Worm (Caenorhabditis elegans): Measurements from ENCODE around the gene cutl-1.

The cutl-1 gene

ce11 chrV:13437473-13438074 lies 31.7 kb upstream of the cutl-1 start, which contains the start of gene mes-4:
TSS of gene mes-4 (minus strand) at chrV:13437545.
- TF ChIP-seq gmeb-1 (tag; optimal IDR thresholded peaks at IDR 0.05) (peak; percentile 49), crh-2 (tag; optimal IDR thresholded peaks at IDR 0.05) (no peak), elt-3 (tag; optimal IDR thresholded peaks at IDR 0.05) (no peak), lsy-2 (tag; optimal IDR thresholded peaks at IDR 0.05) (no peak), peb-1 (tag; optimal IDR thresholded peaks at IDR 0.05) (no peak)

DNA sequence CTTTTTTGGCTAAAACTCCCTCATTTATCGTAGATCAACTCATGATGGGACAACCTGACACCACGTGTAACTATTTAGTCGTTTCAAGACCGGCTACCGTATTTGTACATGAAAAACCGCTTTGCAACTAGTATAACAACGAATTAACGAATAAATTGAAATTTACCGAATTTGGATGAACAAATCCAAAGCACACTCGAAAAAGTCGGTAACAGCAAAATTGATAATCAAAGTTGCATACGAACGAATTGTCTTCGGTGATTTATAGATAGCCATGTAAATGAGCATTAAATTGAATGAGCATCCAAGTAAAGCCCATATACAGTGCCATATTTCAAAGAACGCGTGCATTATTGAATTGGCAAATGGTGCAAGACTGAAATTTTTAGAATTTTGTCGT lies 26.4 kb upstream of the cutl-1 start, which contains the start of gene srd-17:
srd-17 (minus strand) TSS at position 351 of the 400 bp plus-strand sequence.
- TF ChIP-seq sma-3 (GFP tag; optimal IDR thresholded peaks at IDR 0.05) (no peak), unc-55 (GFP tag; optimal IDR thresholded peaks at IDR 0.05) (no peak), gmeb-1 (tag; optimal IDR thresholded peaks at IDR 0.05) (no peak), lin-39 (tag; optimal IDR thresholded peaks at IDR 0.05) (no peak), elt-3 (tag; optimal IDR thresholded peaks at IDR 0.05) (no peak), Y55F3AM.14 (GFP tag; optimal IDR thresholded peaks at IDR 0.05) (no peak), alr-1 (tag; optimal IDR thresholded peaks at IDR 0.05) (no peak), elt-1 (tag; optimal IDR thresholded peaks at IDR 0.05) (no peak), skn-1 (tag; optimal IDR thresholded peaks at IDR 0.05) (no peak), ztf-1 (GFP tag; conservative IDR thresholded peaks at IDR 0.05) (no peak), ZK546.5 (tag; optimal IDR thresholded peaks at IDR 0.05) (no peak), nhr-11 (tag; optimal IDR thresholded peaks at IDR 0.05) (no peak), nhr-23 (tag; optimal IDR thresholded peaks at IDR 0.05) (no peak), nhr-10 (tag; optimal IDR thresholded peaks at IDR 0.05) (no peak)

DNA sequence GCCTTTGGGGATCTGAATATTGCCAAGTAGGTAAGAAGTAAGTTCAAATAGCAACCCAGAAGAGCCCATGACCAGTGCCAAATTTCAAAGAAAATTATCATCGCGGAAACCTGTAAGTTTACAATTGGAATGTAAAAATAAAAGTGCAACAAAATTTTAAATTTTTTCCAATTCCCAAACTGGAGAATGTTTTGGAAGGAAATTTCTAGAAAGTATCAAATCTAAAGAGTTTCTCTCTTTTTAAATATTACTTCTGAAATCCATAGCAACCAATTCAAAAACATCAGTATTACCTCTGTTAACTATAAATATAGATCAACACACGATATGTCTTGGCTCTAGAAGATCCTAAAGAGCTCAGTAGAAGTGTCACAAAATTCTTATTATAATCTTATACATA lies 22.7 kb upstream of the cutl-1 start, which contains the start of gene srd-19:
srd-19 (minus strand) TSS at position 101 of the 400 bp plus-strand sequence.
- no peak for TF ChIP-seq nhr-10 (tag; optimal IDR thresholded peaks at IDR 0.05)
- TF ChIP-seq F13H6.1 (tag; optimal IDR thresholded peaks at IDR 0.05), result no peak
- no peak for TF ChIP-seq dmd-4 (tag; optimal IDR thresholded peaks at IDR 0.05)

DNA sequence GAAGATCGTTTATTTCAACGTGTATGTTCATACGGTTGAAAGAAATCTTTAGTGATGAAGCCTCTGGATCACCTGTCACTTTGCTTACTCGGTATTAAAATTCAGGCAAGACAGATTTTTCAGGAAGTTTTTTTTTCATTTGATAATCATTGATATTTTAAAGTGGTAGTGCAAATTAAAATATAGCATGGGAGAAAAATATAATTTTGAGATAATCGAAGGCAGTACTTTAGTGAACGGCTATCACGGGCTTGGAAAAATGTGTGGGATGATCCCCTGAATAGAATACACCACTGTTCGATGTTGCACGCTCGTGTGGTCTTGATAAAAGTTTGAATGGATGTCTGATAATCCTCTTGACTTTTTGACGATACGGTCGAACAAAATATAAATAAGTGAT lies 21.5 kb upstream of the cutl-1 start:
- TF ChIP-seq zag-1 (tag; optimal IDR thresholded peaks at IDR 0.05), result no peak

ce11 chrV:13426764-13427163 lies 20.9 kb upstream of the cutl-1 start, which contains the start of gene srd-18:
TSS of gene srd-18 (minus strand) at chrV:13426864.
- TF ChIP-seq nhr-10 (tag; optimal IDR thresholded peaks at IDR 0.05) (no peak), nhr-12 (tag; optimal IDR thresholded peaks at IDR 0.05) (no peak), alr-1 (tag; optimal IDR thresholded peaks at IDR 0.05) (no peak), Y55F3AM.14 (GFP tag; optimal IDR thresholded peaks at IDR 0.05) (no peak), ztf-4 (tag; optimal IDR thresholded peaks at IDR 0.05) (no peak), lsy-2 (tag; optimal IDR thresholded peaks at IDR 0.05) (no peak), zag-1 (tag; optimal IDR thresholded peaks at IDR 0.05) (no peak), sma-9 (GFP tag; optimal IDR thresholded peaks at IDR 0.05) (no peak), sma-9 (tag; optimal IDR thresholded peaks at IDR 0.05) (no peak), crh-2 (tag; optimal IDR thresholded peaks at IDR 0.05) (no peak), lin-11 (tag; optimal IDR thresholded peaks at IDR 0.05) (no peak)

DNA sequence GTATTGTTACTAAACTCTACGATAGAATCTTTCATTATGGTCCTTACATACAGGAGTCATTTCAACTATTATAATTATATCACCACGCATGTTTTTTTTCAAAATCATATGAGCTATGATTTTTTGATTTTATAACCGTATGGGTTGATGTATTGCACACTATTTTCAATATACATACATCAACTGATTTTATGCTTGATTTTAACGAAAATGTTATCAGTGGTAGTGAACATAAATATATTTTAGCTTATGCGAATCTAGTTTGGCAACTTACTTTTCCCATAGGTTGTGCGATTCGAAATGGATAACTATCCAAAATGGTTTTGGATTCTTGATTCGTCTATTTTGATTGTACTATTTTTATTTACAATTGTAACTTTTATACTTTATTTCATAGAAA lies 17.7 kb upstream of the cutl-1 start, which contains the start of gene srv-10:
srv-10 (plus strand) TSS at position 301 of the 400 bp plus-strand sequence.
- TF ChIP-seq Y55F3AM.14 (GFP tag; optimal IDR thresholded peaks at IDR 0.05) (no peak), fos-1 (tag; optimal IDR thresholded peaks at IDR 0.05) (no peak), ceh-16 (tag; optimal IDR thresholded peaks at IDR 0.05) (no peak), nhr-77 (tag; optimal IDR thresholded peaks at IDR 0.05) (no peak), blmp-1 (tag; optimal IDR thresholded peaks at IDR 0.05; ENCODE audit: insufficient read depth) (no peak), crh-2 (tag; optimal IDR thresholded peaks at IDR 0.05) (no peak)

- TF ChIP-seq ztf-4 (tag; optimal IDR thresholded peaks at IDR 0.05), result no peak
- no peak for TF ChIP-seq dmd-4 (tag; optimal IDR thresholded peaks at IDR 0.05)
- no peak for TF ChIP-seq ceh-16 (tag; optimal IDR thresholded peaks at IDR 0.05)
- no peak for TF ChIP-seq gmeb-1 (tag; optimal IDR thresholded peaks at IDR 0.05)
- no peak for TF ChIP-seq zag-1 (tag; optimal IDR thresholded peaks at IDR 0.05)
- TF ChIP-seq mbf-1 (tag; optimal IDR thresholded peaks at IDR 0.05), result no peak
- TF ChIP-seq lin-11 (tag; optimal IDR thresholded peaks at IDR 0.05), result no peak
- TF ChIP-seq lsy-2 (tag; optimal IDR thresholded peaks at IDR 0.05), result no peak
- no peak for TF ChIP-seq nhr-77 (tag; optimal IDR thresholded peaks at IDR 0.05)
- no peak for TF ChIP-seq nhr-11 (tag; optimal IDR thresholded peaks at IDR 0.05)
These were observed 17.1 kb upstream of the cutl-1 start, which contains the start of gene srv-9 for ce11 chrV:13423045-13423444. TSS of gene srv-9 (minus strand) at chrV:13423145.

Measured in whole organism, L2 larva.